Fruit fly (Drosophila melanogaster): ENCODE data around the gene ppk27.

Gene ppk27

dm6 chr3L:3760395-3760997, 5.5 kb upstream of the ppk27 start (continued):
- TF ChIP-seq CG10959 (GFP tag; IDR thresholded peaks at IDR 0.05) = no peak
- no peak for TF ChIP-seq E2f1 (GFP tag; IDR thresholded peaks at IDR 0.05)
- no peak for TF ChIP-seq CG9437 (GFP tag; optimal IDR thresholded peaks at IDR 0.05)
- peak; percentile 58 for TF ChIP-seq lmd (GFP tag; IDR thresholded peaks at IDR 0.05)
- TF ChIP-seq HLH3B (GFP tag; IDR thresholded peaks at IDR 0.05) = peak; percentile 22; the same call in 1 of the 2 replicates
- peak; percentile 37; the same call in 1 of the 3 replicates for TF ChIP-seq CG17361 (GFP tag; IDR thresholded peaks at IDR 0.05)
- TF ChIP-seq Sry-δ (GFP tag; optimal IDR thresholded peaks at IDR 0.05) = no peak
- TF ChIP-seq CG2875 (GFP tag; optimal IDR thresholded peaks at IDR 0.05) = no peak
- no peak for TF ChIP-seq YL-1 (GFP tag; optimal IDR thresholded peaks at IDR 0.05)
- TF ChIP-seq Asciz (GFP tag; optimal IDR thresholded peaks at IDR 0.05) = no peak
- TF ChIP-seq CG13894 (tag; optimal IDR thresholded peaks at IDR 0.05) = peak; percentile 35
- no peak for TF ChIP-seq Dref (GFP tag; IDR thresholded peaks at IDR 0.05)
- TF ChIP-seq CG13775 (GFP tag; optimal IDR thresholded peaks at IDR 0.05) = no peak
- TF ChIP-seq CG15514 (GFP tag; optimal IDR thresholded peaks at IDR 0.05) = peak; percentile 33
- peak; percentile 44 for TF ChIP-seq CG13624 (GFP tag; optimal IDR thresholded peaks at IDR 0.05)
- peak in 1 of 2 experiments; percentile 24 for TF ChIP-seq Eip74EF (GFP tag; optimal IDR thresholded peaks at IDR 0.05)
- TF ChIP-seq phol (tag; optimal IDR thresholded peaks at IDR 0.05) = peak; percentile 0
- no peak for TF ChIP-seq pita (GFP tag; optimal IDR thresholded peaks at IDR 0.05)
- no peak for TF ChIP-seq CG12659 (GFP tag; optimal IDR thresholded peaks at IDR 0.05)
- TF ChIP-seq CG1603 (tag; optimal IDR thresholded peaks at IDR 0.05) = no peak
- peak; percentile 22 for TF ChIP-seq Dek (tag; optimal IDR thresholded peaks at IDR 0.05)
- TF ChIP-seq CG18599 (GFP tag; optimal IDR thresholded peaks at IDR 0.05) = peak; percentile 61
- peak; percentile 6 for TF ChIP-seq HmgZ (tag; optimal IDR thresholded peaks at IDR 0.05)
- TF ChIP-seq CG17568 (GFP tag; optimal IDR thresholded peaks at IDR 0.05) = no peak
- no peak for TF ChIP-seq nerfin-1 (tag; optimal IDR thresholded peaks at IDR 0.05)
- no peak for TF ChIP-seq HLH54F (GFP tag; optimal IDR thresholded peaks at IDR 0.05)
- TF ChIP-seq CG4360 (GFP tag; IDR thresholded peaks at IDR 0.05) = no peak
- no peak for TF ChIP-seq CG17612 (GFP tag; IDR thresholded peaks at IDR 0.05)
- TF ChIP-seq unpg (GFP tag; optimal IDR thresholded peaks at IDR 0.05) = no peak
- TF ChIP-seq CG10462 (GFP tag; optimal IDR thresholded peaks at IDR 0.05) = no peak
- no peak for TF ChIP-seq CG6254 (GFP tag; optimal IDR thresholded peaks at IDR 0.05)
- peak; percentile 28 for TF ChIP-seq sug (tag; optimal IDR thresholded peaks at IDR 0.05)
- TF ChIP-seq CG1233 (GFP tag; optimal IDR thresholded peaks at IDR 0.05) = no peak
- no peak for TF ChIP-seq CG16813 (GFP tag; IDR thresholded peaks at IDR 0.05; ENCODE audit: partially characterized antibody)
- no peak for TF ChIP-seq CG17186 (GFP tag; optimal IDR thresholded peaks at IDR 0.05)
- no peak for TF ChIP-seq Deaf1 (tag; optimal IDR thresholded peaks at IDR 0.05)
- peak; percentile 30 for TF ChIP-seq caup (GFP tag; optimal IDR thresholded peaks at IDR 0.05; ENCODE audit: severe bottlenecking)
- TF ChIP-seq CG2889 (GFP tag; IDR thresholded peaks at IDR 0.05) = 0 out of 3 replicates have a peak, but pooled peaks have one; percentile 16
- TF ChIP-seq CoRest (tag; optimal IDR thresholded peaks at IDR 0.05) = peak; percentile 56
- 0 out of 2 replicates have a peak, but pooled peaks have one; percentile 23 for TF ChIP-seq MBD-R2 (GFP tag; IDR thresholded peaks at IDR 0.05)
- TF ChIP-seq ewg (GFP tag; optimal IDR thresholded peaks at IDR 0.05) = no peak
- peak; percentile 19 for TF ChIP-seq CG17385 (GFP tag; optimal IDR thresholded peaks at IDR 0.05)
- no peak for TF ChIP-seq gsb (GFP tag; IDR thresholded peaks at IDR 0.05)
- peak; percentile 12 for TF ChIP-seq zfh2 (GFP tag; optimal IDR thresholded peaks at IDR 0.05)
- TF ChIP-seq Doc3 (GFP tag; IDR thresholded peaks at IDR 0.05; ENCODE audit: partially characterized antibody) = no peak
- peak; percentile 41 for TF ChIP-seq NfI (GFP tag; optimal IDR thresholded peaks at IDR 0.05)
- no peak for TF ChIP-seq CG33557 (GFP tag; optimal IDR thresholded peaks at IDR 0.05)
- TF ChIP-seq Sox102F (GFP tag; optimal IDR thresholded peaks at IDR 0.05) = peak; percentile 35
